Worm (Caenorhabditis elegans) whole organism, young adult: ENCODE data around the gene eat-4.

Experiments used
- attf-6 ChIP-seq: fragments of 200-800 bp; sonication (Bioruptor generic); IDR thresholded peaks from 2 replicates; pipeline ENCODE4 v1.3.6; 2022; ENCODE audit warnings: missing genetic modification reagents, missing genetic modification characterization, missing compliant biosample characterization
- unc-62 ChIP-seq: fragments of 150-350 bp; optimal IDR thresholded peaks from 2 replicates; lab custom pipeline; 2014; ENCODE audit warnings: missing biosample characterization, missing genetic modification reagents, missing genetic modification characterization

- TF ChIP-seq attf-6 (no peak), unc-62 (GFP tag; lab: Kevin White, UChicago) (no peak)
Measured at ce11 chrIII:9103643-9104042, 33.0 kb upstream of the eat-4 start, which contains the start of gene dos-1.
